Worm (Caenorhabditis elegans): ENCODE measurements around the gene C14F11.4.

Gene C14F11.4

DNA sequence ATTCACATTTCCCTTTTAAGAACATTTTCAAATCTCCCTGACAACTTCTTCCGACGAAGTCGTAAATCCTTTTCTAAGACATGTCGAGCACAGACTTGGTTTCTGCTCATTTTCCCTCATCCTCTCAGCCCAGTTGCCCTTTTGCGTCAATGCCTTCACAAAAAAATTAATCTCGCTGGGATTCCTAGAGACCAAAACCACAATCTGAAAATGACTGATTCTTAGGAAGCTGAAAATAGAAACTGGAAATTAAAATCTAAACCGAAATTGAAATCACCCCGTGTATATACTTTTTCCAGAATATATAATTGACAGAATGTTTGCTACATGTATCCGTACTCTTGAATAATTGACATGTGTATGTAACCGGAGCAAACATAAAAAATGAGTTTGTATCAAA, 14.2 kb upstream of the C14F11.4 start:
- TF ChIP-seq nhr-21 (tag; optimal IDR thresholded peaks at IDR 0.05) (no peak), C34F6.9 (tag; optimal IDR thresholded peaks at IDR 0.05) (peak; percentile 9)

DNA sequence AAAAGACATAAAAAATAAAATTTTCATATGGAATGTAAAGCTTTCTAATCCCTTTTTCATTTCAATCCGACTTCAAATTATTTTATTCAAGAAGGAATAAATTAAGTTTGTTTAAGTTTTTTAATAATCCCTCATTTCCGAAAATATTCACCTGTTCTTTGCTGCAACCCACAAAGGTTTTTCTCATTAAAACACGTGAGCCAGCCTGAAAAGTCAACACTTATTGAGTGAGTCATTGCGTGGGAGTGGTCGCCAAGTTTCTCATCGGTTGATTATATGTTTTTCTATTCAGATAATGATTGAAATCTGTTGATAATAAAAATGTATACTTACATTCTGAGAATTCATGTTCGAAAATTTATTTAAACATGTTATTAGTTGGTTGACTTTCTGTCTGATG, 12.7 kb upstream of the C14F11.4 start:
- TF ChIP-seq ztf-11 (tag; optimal IDR thresholded peaks at IDR 0.05): no peak
- no peak for TF ChIP-seq ztf-1 (GFP tag; conservative IDR thresholded peaks at IDR 0.05)
- no peak for TF ChIP-seq sma-3 (GFP tag; optimal IDR thresholded peaks at IDR 0.05)
- no peak for TF ChIP-seq ZK546.5 (tag; optimal IDR thresholded peaks at IDR 0.05)
- no peak for TF ChIP-seq nhr-23 (tag; optimal IDR thresholded peaks at IDR 0.05)
- no peak for TF ChIP-seq zag-1 (tag; optimal IDR thresholded peaks at IDR 0.05)
- no peak for TF ChIP-seq skn-1 (tag; optimal IDR thresholded peaks at IDR 0.05)
- TF ChIP-seq ama-1 (optimal IDR thresholded peaks at IDR 0.05): no peak
- TF ChIP-seq nhr-77 (tag; optimal IDR thresholded peaks at IDR 0.05): no peak
- TF ChIP-seq sma-9 (GFP tag; optimal IDR thresholded peaks at IDR 0.05): peak; percentile 11
- no peak for TF ChIP-seq sma-9 (tag; optimal IDR thresholded peaks at IDR 0.05)
- TF ChIP-seq sem-4 (tag; optimal IDR thresholded peaks at IDR 0.05): no peak
- TF ChIP-seq nhr-6 (tag; optimal IDR thresholded peaks at IDR 0.05): no peak
- no peak for TF ChIP-seq elt-1 (tag; optimal IDR thresholded peaks at IDR 0.05)
- TF ChIP-seq lsy-2 (tag; optimal IDR thresholded peaks at IDR 0.05): no peak
- no peak for TF ChIP-seq aly-2 (tag; optimal IDR thresholded peaks at IDR 0.05)
- TF ChIP-seq lin-13 (GFP tag; optimal IDR thresholded peaks at IDR 0.05): no peak
- TF ChIP-seq unc-55 (GFP tag; optimal IDR thresholded peaks at IDR 0.05): no peak
- TF ChIP-seq unc-62 (GFP tag; optimal IDR thresholded peaks at IDR 0.05): no peak
- peak; percentile 29 for TF ChIP-seq C34F6.9 (tag; optimal IDR thresholded peaks at IDR 0.05)
- TF ChIP-seq crh-2 (tag; optimal IDR thresholded peaks at IDR 0.05): no peak
- TF ChIP-seq gmeb-1 (tag; optimal IDR thresholded peaks at IDR 0.05): no peak
- no peak for TF ChIP-seq unc-39 (tag; optimal IDR thresholded peaks at IDR 0.05)
- TF ChIP-seq mdl-1 (tag; optimal IDR thresholded peaks at IDR 0.05): no peak
- peak; percentile 6 for TF ChIP-seq lin-11 (tag; optimal IDR thresholded peaks at IDR 0.05)
- no peak for TF ChIP-seq nhr-11 (tag; optimal IDR thresholded peaks at IDR 0.05)
- no peak for TF ChIP-seq elt-3 (tag; optimal IDR thresholded peaks at IDR 0.05)

DNA sequence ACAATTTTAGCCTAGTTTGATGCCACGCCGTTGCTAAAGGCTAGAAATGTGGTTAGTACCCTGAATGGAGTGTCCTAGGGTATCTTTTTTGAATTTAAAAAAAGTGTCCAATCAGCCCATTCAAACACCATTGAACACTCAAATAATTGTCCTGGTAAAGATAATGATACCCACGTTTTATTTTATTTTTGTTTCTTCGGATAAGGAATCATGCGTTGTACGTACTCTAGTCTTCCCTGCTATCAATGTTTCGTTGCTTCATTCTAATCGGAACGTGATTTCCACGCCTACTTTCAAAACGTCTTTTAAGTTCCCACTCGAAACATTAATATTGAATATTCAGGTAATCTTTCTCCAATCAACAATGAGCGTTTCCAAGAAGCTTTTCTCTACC, 7.8 kb upstream of the C14F11.4 start, which contains the start of gene got-2.2:
Gene got-2.2, plus strand, starts transcription at position 344 of the 394 bp plus-strand sequence.
- no peak for TF ChIP-seq unc-39 (tag; optimal IDR thresholded peaks at IDR 0.05)
- TF ChIP-seq crh-2 (tag; optimal IDR thresholded peaks at IDR 0.05): peak; percentile 25
- peak; percentile 8 for TF ChIP-seq fos-1 (tag; optimal IDR thresholded peaks at IDR 0.05)
- no peak for TF ChIP-seq nhr-129 (tag; optimal IDR thresholded peaks at IDR 0.05)
- peak; percentile 19 for TF ChIP-seq gmeb-1 (tag; optimal IDR thresholded peaks at IDR 0.05)
- peak; percentile 55 for TF ChIP-seq sma-9 (GFP tag; optimal IDR thresholded peaks at IDR 0.05)
- no peak for TF ChIP-seq sma-9 (tag; optimal IDR thresholded peaks at IDR 0.05)

DNA sequence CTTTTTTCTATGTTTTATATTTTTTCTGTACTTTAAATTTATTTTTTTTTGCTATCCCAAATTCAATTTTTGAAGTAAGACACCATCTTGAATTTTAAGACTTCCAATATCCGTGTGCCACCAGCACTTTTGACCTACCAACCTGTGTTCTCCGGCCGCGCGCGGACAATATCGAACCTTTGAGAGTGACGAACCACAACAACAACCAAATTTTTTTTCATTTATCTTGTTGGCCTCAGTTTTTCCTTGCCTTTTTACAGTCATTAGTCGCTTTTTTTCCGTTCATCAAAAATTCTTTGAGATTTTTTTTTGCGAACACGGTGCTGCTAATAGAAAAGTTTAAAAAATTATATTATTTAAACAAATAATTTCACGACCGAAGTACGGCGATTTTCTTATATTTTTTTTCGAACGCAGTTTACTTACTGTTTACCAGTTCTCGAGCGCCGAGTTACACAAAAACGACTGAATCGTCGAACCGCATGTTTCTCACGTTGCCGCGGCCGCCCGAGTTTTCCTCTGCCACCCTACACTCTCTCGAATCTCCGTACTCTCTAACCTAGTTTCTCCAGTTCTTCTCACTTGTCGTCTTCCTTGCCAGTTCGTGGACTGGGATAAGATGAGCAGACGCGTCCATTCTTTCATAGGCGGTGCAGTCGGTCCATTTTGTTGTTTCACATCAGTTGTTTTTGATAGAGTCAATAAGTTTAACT, 7.2 kb upstream of the C14F11.4 start:
- no peak for TF ChIP-seq dmd-4 (tag; optimal IDR thresholded peaks at IDR 0.05)
- no peak for TF ChIP-seq ztf-1 (GFP tag; conservative IDR thresholded peaks at IDR 0.05)
- no peak for TF ChIP-seq elt-1 (tag; optimal IDR thresholded peaks at IDR 0.05)
- TF ChIP-seq skn-1 (tag; optimal IDR thresholded peaks at IDR 0.05): no peak
- no peak for TF ChIP-seq lin-13 (GFP tag; optimal IDR thresholded peaks at IDR 0.05)
- TF ChIP-seq unc-62 (GFP tag; optimal IDR thresholded peaks at IDR 0.05): no peak
- TF ChIP-seq nhr-23 (tag; optimal IDR thresholded peaks at IDR 0.05): no peak
- TF ChIP-seq nhr-77 (tag; optimal IDR thresholded peaks at IDR 0.05): no peak
- no peak for TF ChIP-seq lin-39 (tag; optimal IDR thresholded peaks at IDR 0.05)
- peak; percentile 59 for TF ChIP-seq F13H6.1 (tag; optimal IDR thresholded peaks at IDR 0.05)
- TF ChIP-seq blmp-1 (tag; optimal IDR thresholded peaks at IDR 0.05; ENCODE audit: insufficient read depth): no peak
- no peak for TF ChIP-seq nhr-25 (tag; optimal IDR thresholded peaks at IDR 0.05)
- no peak for TF ChIP-seq mab-5 (tag; optimal IDR thresholded peaks at IDR 0.05)
- TF ChIP-seq ZK546.5 (tag; optimal IDR thresholded peaks at IDR 0.05): no peak
- TF ChIP-seq ama-1 (optimal IDR thresholded peaks at IDR 0.05): peak; percentile 5
- no peak for TF ChIP-seq gmeb-1 (tag; optimal IDR thresholded peaks at IDR 0.05)
- no peak for TF ChIP-seq Y55F3AM.14 (GFP tag; optimal IDR thresholded peaks at IDR 0.05)
- TF ChIP-seq ceh-16 (tag; optimal IDR thresholded peaks at IDR 0.05): no peak
- no peak for TF ChIP-seq nhr-237 (tag; optimal IDR thresholded peaks at IDR 0.05)
- TF ChIP-seq C34F6.9 (tag; optimal IDR thresholded peaks at IDR 0.05): peak; percentile 66
- TF ChIP-seq unc-55 (GFP tag; optimal IDR thresholded peaks at IDR 0.05): peak; percentile 33
- TF ChIP-seq ceh-82 (tag; optimal IDR thresholded peaks at IDR 0.05): no peak
- TF ChIP-seq peb-1 (tag; optimal IDR thresholded peaks at IDR 0.05): no peak
- TF ChIP-seq nhr-10 (tag; optimal IDR thresholded peaks at IDR 0.05): no peak
- no peak for TF ChIP-seq unc-39 (tag; optimal IDR thresholded peaks at IDR 0.05)
- TF ChIP-seq zag-1 (tag; optimal IDR thresholded peaks at IDR 0.05): no peak
- TF ChIP-seq mbf-1 (tag; optimal IDR thresholded peaks at IDR 0.05): no peak
- TF ChIP-seq sma-9 (GFP tag; optimal IDR thresholded peaks at IDR 0.05): peak; percentile 30
- no peak for TF ChIP-seq sma-9 (tag; optimal IDR thresholded peaks at IDR 0.05)
- no peak for TF ChIP-seq aly-2 (tag; optimal IDR thresholded peaks at IDR 0.05)
- peak in 1 of 2 experiments; percentile 26 for TF ChIP-seq lsy-2 (tag; optimal IDR thresholded peaks at IDR 0.05)
- no peak for TF ChIP-seq lin-11 (tag; optimal IDR thresholded peaks at IDR 0.05)
- TF ChIP-seq ztf-11 (tag; optimal IDR thresholded peaks at IDR 0.05): no peak
- no peak for TF ChIP-seq alr-1 (tag; optimal IDR thresholded peaks at IDR 0.05)
- no peak for TF ChIP-seq sma-3 (GFP tag; optimal IDR thresholded peaks at IDR 0.05)
- TF ChIP-seq nhr-129 (tag; optimal IDR thresholded peaks at IDR 0.05): peak; percentile 39

Measured in whole organism, L2 larva.